Worm (Caenorhabditis elegans) whole organism, L4 larva: ENCODE results near the gene tag-151.

Experiments
- R02D3.7 ChIP-seq: fragments of 150-350 bp; sonication (generic microtip); optimal IDR thresholded peaks from 3 replicates; lab custom pipeline; 2014; ENCODE audit warnings: missing biosample characterization, missing genetic modification characterization
- ama-1 ChIP-seq: fragments of 150-350 bp; optimal IDR thresholded peaks from 2 replicates; lab custom pipeline; 2014; ENCODE audit warnings: inconsistent platforms, mixed read lengths
- nhr-102 ChIP-seq: sonication (generic microtip); optimal IDR thresholded peaks from 2 replicates; lab custom pipeline; 2016; ENCODE audit warnings: mild to moderate bottlenecking, missing genetic modification characterization, moderate library complexity, missing compliant biosample characterization
- nhr-11 ChIP-seq: fragments of 150-350 bp; optimal IDR thresholded peaks from 2 replicates; lab custom pipeline; 2014; ENCODE audit warnings: missing biosample characterization, missing genetic modification characterization
- unc-62 ChIP-seq, 3 experiments: fragments of 150-350 bp in 1 of 3; sonication (generic microtip); optimal IDR thresholded peaks in 2 of 3; peaks in 1 of 3; 1 replicate in 1 of 3; 2 replicates in 2 of 3; lab custom pipeline; 2014 to 2017; ENCODE audit warnings: missing biosample characterization in 3 of 3, missing genetic modification characterization in 3 of 3, missing genetic modification reagents in 3 of 3, missing genotype in 1 of 3
- vab-7 ChIP-seq: fragments of 200-800 bp; sonication (Bioruptor generic); IDR thresholded peaks from 2 replicates; pipeline ENCODE4 v1.3.6; 2022; ENCODE audit warnings: missing genetic modification reagents, missing genetic modification characterization, missing compliant biosample characterization

- no peak for TF ChIP-seq R02D3.7 (tag; lab: Kevin White, UChicago)
- no peak for TF ChIP-seq nhr-102 (tag; lab: Kevin White, UChicago)
- TF ChIP-seq vab-7 (GFP tag; lab: Robert Waterston, UW), result no peak
- no peak for TF ChIP-seq nhr-11
- no peak for TF ChIP-seq ama-1 (lab: Kevin White, UChicago)
- TF ChIP-seq unc-62 (GFP tag; optimal IDR thresholded peaks at IDR 0.05 in 1 of 2; lab: Kevin White, UChicago), result no peak
- no peak for TF ChIP-seq unc-62 (tag; optimal IDR thresholded peaks at IDR 0.05; lab: Kevin White, UChicago)
Observed at ce11 chrII:4677916-4678315, 32.2 kb upstream of the tag-151 start, which contains the start of gene T05A7.1.
